Fruit fly (Drosophila melanogaster): ENCODE measurements around the gene CG11029.

CG11029 gene

dm6 chr2L:5728711-5729110 is 17.2 kb upstream of the CG11029 start, which contains the start of gene CG14006:
Gene CG14006 (minus strand): TSS chr2L:5728811.
- no peak for TF ChIP-seq CG4496 (GFP tag; IDR thresholded peaks at IDR 0.05)
- TF ChIP-seq Pif1B (GFP tag; optimal IDR thresholded peaks at IDR 0.05): no peak
- TF ChIP-seq Ets98B (GFP tag; IDR thresholded peaks at IDR 0.05): no peak
- TF ChIP-seq CG8159 (tag; optimal IDR thresholded peaks at IDR 0.05): no peak
- TF ChIP-seq CG8301 (tag; optimal IDR thresholded peaks at IDR 0.05): no peak
- no peak for TF ChIP-seq fd96Ca (GFP tag; IDR thresholded peaks at IDR 0.05)
- no peak for TF ChIP-seq CG17806 (tag; optimal IDR thresholded peaks at IDR 0.05)

dm6 chr2L:5730432-5730831 is 15.5 kb upstream of the CG11029 start:
- TF ChIP-seq CG12605 (GFP tag; IDR thresholded peaks at IDR 0.05) (no peak), EcR (GFP tag; optimal IDR thresholded peaks at IDR 0.05) (no peak), CG17806 (tag; optimal IDR thresholded peaks at IDR 0.05) (no peak), Pif1A (GFP tag; optimal IDR thresholded peaks at IDR 0.05) (peak; percentile 22), rn (GFP tag; IDR thresholded peaks at IDR 0.05) (no peak), CG8159 (tag; optimal IDR thresholded peaks at IDR 0.05) (peak; percentile 37), D1 (tag; optimal IDR thresholded peaks at IDR 0.05) (no peak), Snoo (tag; optimal IDR thresholded peaks at IDR 0.05) (no peak), CG9948 (tag; optimal IDR thresholded peaks at IDR 0.05) (peak; percentile 9), CG15710 (tag; optimal IDR thresholded peaks at IDR 0.05) (no peak), CG10348 (GFP tag; IDR thresholded peaks at IDR 0.05) (no peak), CG14655 (GFP tag; optimal IDR thresholded peaks at IDR 0.05) (peak; percentile 52), CG13204 (GFP tag; optimal IDR thresholded peaks at IDR 0.05) (no peak), CG4496 (GFP tag; IDR thresholded peaks at IDR 0.05) (no peak), gl (tag; optimal IDR thresholded peaks at IDR 0.05) (no peak), CG34367 (tag; optimal IDR thresholded peaks at IDR 0.05) (no peak), Ets98B (GFP tag; IDR thresholded peaks at IDR 0.05) (no peak), fd96Ca (GFP tag; IDR thresholded peaks at IDR 0.05) (0 out of 3 replicates have a peak, but pooled peaks have one; percentile 34), CG8301 (tag; optimal IDR thresholded peaks at IDR 0.05) (no peak), Pif1B (GFP tag; optimal IDR thresholded peaks at IDR 0.05) (no peak), CG32121 (GFP tag; IDR thresholded peaks at IDR 0.05) (0 out of 2 replicates have a peak, but pooled peaks have one; percentile 21)

dm6 chr2L:5740740-5741139 is 5.2 kb upstream of the CG11029 start:
- TF ChIP-seq CG13204 (GFP tag; optimal IDR thresholded peaks at IDR 0.05) (peak; percentile 62), CG14655 (GFP tag; optimal IDR thresholded peaks at IDR 0.05) (no peak), rn (GFP tag; IDR thresholded peaks at IDR 0.05) (no peak), fd96Ca (GFP tag; IDR thresholded peaks at IDR 0.05) (peak; percentile 41; the same call in 1 of the 3 replicates), Ets98B (GFP tag; IDR thresholded peaks at IDR 0.05) (peak; percentile 32; the same call in 1 of the 2 replicates), CG32121 (GFP tag; IDR thresholded peaks at IDR 0.05) (peak; percentile 24; the same call in 1 of the 2 replicates), CG12605 (GFP tag; IDR thresholded peaks at IDR 0.05) (peak; percentile 14; the same call in 1 of the 2 replicates), CG4496 (GFP tag; IDR thresholded peaks at IDR 0.05) (peak; percentile 76; the same call in 2 of the 3 replicates)

- TF ChIP-seq CG13204 (GFP tag; optimal IDR thresholded peaks at IDR 0.05) (no peak), rn (GFP tag; IDR thresholded peaks at IDR 0.05) (no peak), CG15710 (tag; optimal IDR thresholded peaks at IDR 0.05) (no peak), Pif1B (GFP tag; optimal IDR thresholded peaks at IDR 0.05) (no peak)
Observed at dm6 chr2L:5741144-5741543, 4.8 kb upstream of the CG11029 start, which contains the start of gene CG11147. Gene CG11147 (minus strand): TSS chr2L:5741244.

- no peak for TF ChIP-seq rn (GFP tag; IDR thresholded peaks at IDR 0.05)
- no peak for TF ChIP-seq CG8301 (tag; optimal IDR thresholded peaks at IDR 0.05)
- TF ChIP-seq CG34367 (tag; optimal IDR thresholded peaks at IDR 0.05): no peak
- no peak for TF ChIP-seq CG8159 (tag; optimal IDR thresholded peaks at IDR 0.05)
- no peak for TF ChIP-seq CG4496 (GFP tag; IDR thresholded peaks at IDR 0.05)
- no peak for TF ChIP-seq CG13204 (GFP tag; optimal IDR thresholded peaks at IDR 0.05)
- no peak for TF ChIP-seq Pif1A (GFP tag; optimal IDR thresholded peaks at IDR 0.05)
- TF ChIP-seq Ets98B (GFP tag; IDR thresholded peaks at IDR 0.05): no peak
- TF ChIP-seq fd96Ca (GFP tag; IDR thresholded peaks at IDR 0.05): no peak
- no peak for TF ChIP-seq CG15710 (tag; optimal IDR thresholded peaks at IDR 0.05)
- no peak for TF ChIP-seq CG17806 (tag; optimal IDR thresholded peaks at IDR 0.05)
- TF ChIP-seq gl (tag; optimal IDR thresholded peaks at IDR 0.05): no peak
- no peak for TF ChIP-seq D1 (tag; optimal IDR thresholded peaks at IDR 0.05)
- no peak for TF ChIP-seq Pif1B (GFP tag; optimal IDR thresholded peaks at IDR 0.05)
- TF ChIP-seq CG32121 (GFP tag; IDR thresholded peaks at IDR 0.05): no peak
- no peak for TF ChIP-seq CG9948 (tag; optimal IDR thresholded peaks at IDR 0.05)
- TF ChIP-seq CG14655 (GFP tag; optimal IDR thresholded peaks at IDR 0.05): no peak
- TF ChIP-seq CG12605 (GFP tag; IDR thresholded peaks at IDR 0.05): no peak
- TF ChIP-seq CG10348 (GFP tag; IDR thresholded peaks at IDR 0.05): no peak
- TF ChIP-seq EcR (GFP tag; optimal IDR thresholded peaks at IDR 0.05): no peak
Observed at dm6 chr2L:5742437-5742836, 3.5 kb upstream of the CG11029 start.

dm6 chr2L:5743537-5744148 is 2.3 kb upstream of the CG11029 start:
- TF ChIP-seq CG15710 (tag; optimal IDR thresholded peaks at IDR 0.05) (peak; percentile 29), CG17806 (tag; optimal IDR thresholded peaks at IDR 0.05) (peak; percentile 13), CG14655 (GFP tag; optimal IDR thresholded peaks at IDR 0.05) (no peak), CG9948 (tag; optimal IDR thresholded peaks at IDR 0.05) (no peak), CG4496 (GFP tag; IDR thresholded peaks at IDR 0.05) (peak; percentile 62; the same call in 2 of the 3 replicates), Snoo (tag; optimal IDR thresholded peaks at IDR 0.05) (peak; percentile 22), CG10348 (GFP tag; IDR thresholded peaks at IDR 0.05) (no peak), Pif1A (GFP tag; optimal IDR thresholded peaks at IDR 0.05) (peak; percentile 26), CG32121 (GFP tag; IDR thresholded peaks at IDR 0.05) (peak; percentile 60), CG12605 (GFP tag; IDR thresholded peaks at IDR 0.05) (no peak), Ets98B (GFP tag; IDR thresholded peaks at IDR 0.05) (peak; percentile 40; the same call in 1 of the 2 replicates), CG34367 (tag; optimal IDR thresholded peaks at IDR 0.05) (no peak), CG8159 (tag; optimal IDR thresholded peaks at IDR 0.05) (peak; percentile 42), EcR (GFP tag; optimal IDR thresholded peaks at IDR 0.05) (no peak), rn (GFP tag; IDR thresholded peaks at IDR 0.05) (0 out of 2 replicates have a peak, but pooled peaks have one; percentile 13)

Data from whole organism, pupa.